Fruit fly (Drosophila melanogaster): ENCODE results near the gene CG31909.
A peak's percentile ranks its signal among the peaks of the same experiment; 100 is the strongest.

Gene CG31909

DNA sequence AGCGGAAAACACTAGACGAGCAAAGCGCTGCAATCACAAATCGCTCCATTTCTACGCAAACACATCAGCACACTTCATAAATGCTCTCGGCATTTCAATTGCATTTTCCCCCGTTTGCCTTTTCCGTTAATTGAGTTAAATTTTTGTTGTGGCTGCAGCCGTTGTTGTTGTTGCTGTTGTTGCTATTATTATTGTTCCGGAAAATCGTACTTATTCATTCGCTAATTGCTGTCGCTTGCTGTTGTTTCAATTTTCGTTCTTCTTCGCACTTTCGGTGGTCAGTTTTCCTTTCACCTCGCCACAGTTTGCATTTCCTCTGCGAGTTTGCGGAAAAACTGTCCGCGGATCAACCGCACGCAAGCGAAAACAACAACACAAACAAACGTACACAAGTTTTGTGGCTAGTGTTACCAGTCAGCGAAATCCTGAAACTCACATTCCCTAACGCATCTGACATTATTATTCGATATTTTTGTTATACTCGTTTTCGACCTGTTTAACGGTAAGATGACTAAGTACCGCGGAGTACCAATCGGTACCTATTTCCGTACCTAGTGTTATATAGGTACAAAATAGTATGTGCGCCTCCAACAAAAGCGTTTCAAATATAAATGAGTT is 37.6 kb upstream of the CG31909 start, which contains the start of gene CG13784 (continued):
- TF ChIP-seq fru (optimal IDR thresholded peaks at IDR 0.05): no peak
- TF ChIP-seq kay (GFP tag; optimal IDR thresholded peaks at IDR 0.05): peak; percentile 35
- TF ChIP-seq NC2β (GFP tag; optimal IDR thresholded peaks at IDR 0.05): no peak
- no peak for TF ChIP-seq CG7786 (GFP tag; optimal IDR thresholded peaks at IDR 0.05)
- TF ChIP-seq CG12071 (GFP tag; optimal IDR thresholded peaks at IDR 0.05): peak; percentile 27
- no peak for TF ChIP-seq bab2 (GFP tag; optimal IDR thresholded peaks at IDR 0.05)
- no peak for TF ChIP-seq gce (GFP tag; IDR thresholded peaks at IDR 0.05)
- TF ChIP-seq CG12236 (GFP tag; optimal IDR thresholded peaks at IDR 0.05): no peak
- TF ChIP-seq ara (GFP tag; IDR thresholded peaks at IDR 0.05): no peak; the same call in 1 of the 2 replicates
- peak; percentile 91 for TF ChIP-seq Med (GFP tag)
- TF ChIP-seq CG11560 (tag; IDR thresholded peaks at IDR 0.05): peak; percentile 94; the same call in 2 of the 3 replicates
- no peak for TF ChIP-seq Nf-YA (GFP tag; IDR thresholded peaks at IDR 0.05)
- no peak for TF ChIP-seq gsb (GFP tag; IDR thresholded peaks at IDR 0.05)
- no peak for TF ChIP-seq dimm (GFP tag; IDR thresholded peaks at IDR 0.05)
- TF ChIP-seq Hand (GFP tag; optimal IDR thresholded peaks at IDR 0.05): peak; percentile 12
- TF ChIP-seq run (tag; optimal IDR thresholded peaks at IDR 0.05): peak; percentile 13
- TF ChIP-seq CG7963 (GFP tag; IDR thresholded peaks at IDR 0.05; ENCODE audit: partially characterized antibody): peak; percentile 33; the same call in 1 of the 3 replicates
- peak; percentile 52 for TF ChIP-seq CG14710 (tag; optimal IDR thresholded peaks at IDR 0.05)
- TF ChIP-seq dysf (GFP tag; IDR thresholded peaks at IDR 0.05): no peak
- TF ChIP-seq B-H2 (GFP tag; optimal IDR thresholded peaks at IDR 0.05): peak; percentile 57
- no peak for TF ChIP-seq sc (optimal IDR thresholded peaks at IDR 0.05)
- no peak for TF ChIP-seq sc (GFP tag; optimal IDR thresholded peaks at IDR 0.05)
- TF ChIP-seq Atf-2 (GFP tag; optimal IDR thresholded peaks at IDR 0.05): no peak
- no peak for TF ChIP-seq dati (GFP tag; IDR thresholded peaks at IDR 0.05)
- no peak for TF ChIP-seq B-H1 (GFP tag; IDR thresholded peaks at IDR 0.05)
- TF ChIP-seq nerfin-2 (GFP tag; IDR thresholded peaks at IDR 0.05; ENCODE audit: partially characterized antibody): peak; percentile 28; the same call in 1 of the 2 replicates
- no peak for TF ChIP-seq prd (optimal IDR thresholded peaks at IDR 0.05)
- TF ChIP-seq prd (GFP tag; IDR thresholded peaks at IDR 0.05): no peak
- peak; percentile 63 for TF ChIP-seq CG12391 (tag; optimal IDR thresholded peaks at IDR 0.05)
- no peak for TF ChIP-seq CG16779 (GFP tag; IDR thresholded peaks at IDR 0.05)
- peak; percentile 61 for TF ChIP-seq CG32532 (GFP tag; IDR thresholded peaks at IDR 0.05)
- TF ChIP-seq BtbVII (GFP tag; optimal IDR thresholded peaks at IDR 0.05): peak; percentile 33
- TF ChIP-seq sisA (GFP tag; IDR thresholded peaks at IDR 0.05): no peak
- peak; percentile 21 for TF ChIP-seq Dad (GFP tag; optimal IDR thresholded peaks at IDR 0.05)
- TF ChIP-seq Hsf (GFP tag; optimal IDR thresholded peaks at IDR 0.05): no peak
- no peak for TF ChIP-seq CG3726 (GFP tag; IDR thresholded peaks at IDR 0.05)
- TF ChIP-seq Vsx1 (GFP tag; optimal IDR thresholded peaks at IDR 0.05): no peak
- TF ChIP-seq aop (GFP tag; IDR thresholded peaks at IDR 0.05): no peak
- peak; percentile 51; the same call in 1 of the 2 replicates for TF ChIP-seq hbn (GFP tag; IDR thresholded peaks at IDR 0.05; ENCODE audit: partially characterized antibody)
- peak; percentile 0 for TF ChIP-seq pb (GFP tag; optimal IDR thresholded peaks at IDR 0.05)
- no peak for TF ChIP-seq CG34224 (GFP tag; IDR thresholded peaks at IDR 0.05; ENCODE audit: partially characterized antibody)
- TF ChIP-seq danr (GFP tag; IDR thresholded peaks at IDR 0.05): no peak
- no peak for TF ChIP-seq CG7271 (tag; optimal IDR thresholded peaks at IDR 0.05)
- no peak for TF ChIP-seq CG10274 (GFP tag; optimal IDR thresholded peaks at IDR 0.05)
- TF ChIP-seq CG4282 (GFP tag; optimal IDR thresholded peaks at IDR 0.05): no peak
- no peak for TF ChIP-seq wor (GFP tag; IDR thresholded peaks at IDR 0.05)
- no peak for TF ChIP-seq ac (GFP tag; optimal IDR thresholded peaks at IDR 0.05)
- no peak for TF ChIP-seq CG4404 (GFP tag; IDR thresholded peaks at IDR 0.05)
- no peak for TF ChIP-seq wdn (GFP tag; IDR thresholded peaks at IDR 0.05)
- peak; percentile 56; the same call in 1 of the 2 replicates for TF ChIP-seq CG14014 (GFP tag; IDR thresholded peaks at IDR 0.05)
- TF ChIP-seq CG9215 (GFP tag; IDR thresholded peaks at IDR 0.05): no peak
- no peak for TF ChIP-seq peb (GFP tag; IDR thresholded peaks at IDR 0.05)
- TF ChIP-seq CG10321 (GFP tag; IDR thresholded peaks at IDR 0.05): no peak
